Fruit fly (Drosophila melanogaster) whole organism, embryonic: ENCODE data around the gene CG43055.
A peak's percentile ranks its signal among the peaks of the same experiment; 100 is the strongest.

Experiments used
- Aef1 ChIP-seq: fragments of 200-800 bp; sonication (Bioruptor generic); IDR thresholded peaks from 3 replicates; pipeline ENCODE4 v1.3.6; 2022; ENCODE audit warnings: missing biosample characterization, missing genetic modification characterization
- CG11723 ChIP-seq: fragments of 200-800 bp; sonication (Bioruptor generic); optimal IDR thresholded peaks from 2 replicates; lab custom pipeline; 2017; ENCODE audit warnings: missing biosample characterization, mild to moderate bottlenecking, missing genetic modification characterization
- CG12219 ChIP-seq: fragments of 200-800 bp; sonication (Bioruptor generic); optimal IDR thresholded peaks from 3 replicates; lab custom pipeline; 2018; ENCODE audit warnings: missing biosample characterization, mild to moderate bottlenecking, missing genetic modification characterization
- CG13296 ChIP-seq: fragments of 200-800 bp; sonication (Bioruptor generic); optimal IDR thresholded peaks from 3 replicates; lab custom pipeline; 2018; ENCODE audit warnings: missing biosample characterization, mild to moderate bottlenecking, missing genetic modification characterization
- CG14860 ChIP-seq: fragments of 200-800 bp; sonication (Bioruptor generic); IDR thresholded peaks from 3 replicates; pipeline ENCODE4 v1.3.6; 2022; ENCODE audit warnings: missing biosample characterization, missing genetic modification characterization; ENCODE audit not compliant: partially characterized antibody
- CG1602 ChIP-seq: fragments of 200-800 bp; sonication (Bioruptor generic); optimal IDR thresholded peaks from 3 replicates; lab custom pipeline; 2016; ENCODE audit warnings: missing biosample characterization, missing genetic modification characterization
- CG1792 ChIP-seq: fragments of 200-800 bp; sonication (Bioruptor generic); optimal IDR thresholded peaks from 2 replicates; lab custom pipeline; 2016; ENCODE audit warnings: missing biosample characterization, missing genetic modification characterization
- CG1832 ChIP-seq: fragments of 200-800 bp; sonication (Bioruptor generic); optimal IDR thresholded peaks from 2 replicates; lab custom pipeline; 2017; ENCODE audit warnings: missing biosample characterization, mild to moderate bottlenecking, missing genetic modification characterization, inconsistent platforms
- CG2116 ChIP-seq: fragments of 200-800 bp; sonication (Bioruptor generic); optimal IDR thresholded peaks from 3 replicates; lab custom pipeline; 2018; ENCODE audit warnings: missing biosample characterization, mild to moderate bottlenecking, missing genetic modification characterization
- CG30403 ChIP-seq: fragments of 200-800 bp; sonication (Bioruptor generic); optimal IDR thresholded peaks from 3 replicates; lab custom pipeline; 2016; ENCODE audit warnings: missing biosample characterization, missing genetic modification characterization
- CG30431 ChIP-seq: fragments of 200-800 bp; sonication (Bioruptor generic); optimal IDR thresholded peaks from 2 replicates; lab custom pipeline; 2017; ENCODE audit warnings: missing biosample characterization, missing genetic modification characterization
- CG32532 ChIP-seq: fragments of 200-800 bp; sonication (Bioruptor generic); IDR thresholded peaks from 2 replicates; pipeline ENCODE4 v1.3.6; 2022; ENCODE audit warnings: missing biosample characterization, missing genetic modification characterization
- CG3281 ChIP-seq: fragments of 200-800 bp; sonication (Bioruptor generic); optimal IDR thresholded peaks from 3 replicates; lab custom pipeline; 2017; ENCODE audit warnings: missing biosample characterization, mild to moderate bottlenecking, missing genetic modification characterization
- CG33213 ChIP-seq: fragments of 200-800 bp; sonication (Bioruptor generic); optimal IDR thresholded peaks from 3 replicates; lab custom pipeline; 2016; ENCODE audit warnings: missing biosample characterization, missing genetic modification characterization
- CG4404 ChIP-seq: fragments of 200-800 bp; sonication (Bioruptor generic); IDR thresholded peaks from 2 replicates; pipeline ENCODE4 v1.3.6; 2022; ENCODE audit warnings: missing biosample characterization, missing genetic modification characterization
- CG5180 ChIP-seq: fragments of 200-800 bp; sonication (Bioruptor generic); optimal IDR thresholded peaks from 3 replicates; lab custom pipeline; 2017; ENCODE audit warnings: missing biosample characterization, missing genetic modification characterization, mild to moderate bottlenecking, moderate library complexity, missing genetic modification reagents
- CG6272 ChIP-seq: fragments of 200-800 bp; sonication (Bioruptor generic); IDR thresholded peaks from 2 replicates; pipeline ENCODE4 v1.3.6; 2022; ENCODE audit warnings: missing biosample characterization, missing genetic modification characterization
- CG6689 ChIP-seq: fragments of 200-800 bp; sonication (Bioruptor generic); IDR thresholded peaks from 2 replicates; pipeline ENCODE4 v1.3.6; 2022; ENCODE audit warnings: missing biosample characterization, missing genetic modification characterization
- CG6813 ChIP-seq: fragments of 200-800 bp; sonication (Bioruptor generic); optimal IDR thresholded peaks from 2 replicates; lab custom pipeline; 2017; ENCODE audit warnings: missing biosample characterization, missing genetic modification characterization, mild to moderate bottlenecking, moderate library complexity, missing genetic modification reagents
- CG6854 ChIP-seq: fragments of 200-800 bp; sonication (Bioruptor generic); optimal IDR thresholded peaks from 3 replicates; lab custom pipeline; 2017; ENCODE audit warnings: missing biosample characterization, mild to moderate bottlenecking, missing genetic modification characterization
- CG7745 ChIP-seq: fragments of 200-800 bp; sonication (Bioruptor generic); optimal IDR thresholded peaks from 2 replicates; lab custom pipeline; 2018; ENCODE audit warnings: missing biosample characterization, mild to moderate bottlenecking, missing genetic modification characterization, moderate library complexity
- CG9437 ChIP-seq: fragments of 200-800 bp; sonication (Bioruptor generic); optimal IDR thresholded peaks from 2 replicates; lab custom pipeline; 2018; ENCODE audit warnings: missing biosample characterization, mild to moderate bottlenecking, missing genetic modification characterization
- CG9797 ChIP-seq: fragments of 200-800 bp; sonication (Bioruptor generic); optimal IDR thresholded peaks from 3 replicates; lab custom pipeline; 2018; ENCODE audit warnings: missing biosample characterization, mild to moderate bottlenecking, missing genetic modification characterization
- CG9817 ChIP-seq: fragments of 200-800 bp; sonication (Bioruptor generic); optimal IDR thresholded peaks from 2 replicates; lab custom pipeline; 2018; ENCODE audit warnings: missing biosample characterization, mild to moderate bottlenecking, missing genetic modification characterization, moderate library complexity
- CkIIα-i1 ChIP-seq: fragments of 200-800 bp; sonication (Bioruptor generic); IDR thresholded peaks from 2 replicates; pipeline ENCODE4 v1.3.6; 2022; ENCODE audit warnings: missing biosample characterization, missing genetic modification characterization
- D19A ChIP-seq: fragments of 200-800 bp; optimal IDR thresholded peaks from 3 replicates; lab custom pipeline; 2019; ENCODE audit warnings: missing biosample characterization, mild to moderate bottlenecking, missing genetic modification characterization, moderate library complexity
- Gsc ChIP-seq: fragments of 200-800 bp; sonication (Bioruptor generic); IDR thresholded peaks from 2 replicates; pipeline ENCODE4 v1.3.6; 2022; ENCODE audit warnings: missing biosample characterization, missing genetic modification characterization
- Mad ChIP-seq: fragments of 200-800 bp; sonication (Bioruptor generic); optimal IDR thresholded peaks from 2 replicates; lab custom pipeline; 2016; ENCODE audit warnings: missing biosample characterization, missing genetic modification characterization
- NC2β ChIP-seq: fragments of 200-800 bp; sonication (Bioruptor generic); optimal IDR thresholded peaks from 2 replicates; lab custom pipeline; 2016; ENCODE audit warnings: missing biosample characterization, missing genetic modification characterization
- Xrp1 ChIP-seq: fragments of 200-800 bp; sonication (Bioruptor generic); IDR thresholded peaks from 2 replicates; pipeline ENCODE4 v1.3.6; 2022; ENCODE audit warnings: missing biosample characterization, missing genetic modification characterization
- bsh ChIP-seq, 2 experiments: fragments of 200-800 bp; sonication (Bioruptor generic); optimal IDR thresholded peaks; 2 replicates each; lab custom pipeline; 2017 to 2018; ENCODE audit warnings: mild to moderate bottlenecking in 2 of 2, missing biosample characterization in 2 of 2, missing genetic modification characterization in 2 of 2, moderate library complexity in 1 of 2
- chinmo ChIP-seq: fragments of 200-800 bp; sonication (Bioruptor generic); IDR thresholded peaks from 4 replicates; pipeline ENCODE4 v1.3.6; 2022; ENCODE audit warnings: missing biosample characterization, missing genetic modification characterization; ENCODE audit not compliant: partially characterized antibody
- corto ChIP-seq: fragments of 200-800 bp; sonication (Bioruptor generic); optimal IDR thresholded peaks from 2 replicates; lab custom pipeline; 2016; ENCODE audit warnings: missing biosample characterization, mild to moderate bottlenecking, missing genetic modification characterization, moderate library complexity
- crol ChIP-seq: fragments of 200-800 bp; sonication (Bioruptor generic); IDR thresholded peaks from 2 replicates; pipeline ENCODE4 v1.3.6; 2022; ENCODE audit warnings: missing biosample characterization, missing genetic modification characterization
- esg ChIP-seq: fragments of 200-800 bp; sonication (Bioruptor generic); conservative IDR thresholded peaks from 2 replicates; pipeline ENCODE4 v1.3.6; 2022; ENCODE audit warnings: missing biosample characterization, missing genetic modification characterization
- gfzf ChIP-seq: fragments of 200-800 bp; sonication (Bioruptor generic); optimal IDR thresholded peaks from 2 replicates; lab custom pipeline; 2016; ENCODE audit warnings: missing biosample characterization, mild to moderate bottlenecking, missing genetic modification characterization, moderate library complexity
- gt ChIP-seq: fragments of 200-800 bp; sonication (Bioruptor generic); IDR thresholded peaks from 2 replicates; pipeline ENCODE4 v1.3.6; 2022; ENCODE audit warnings: missing biosample characterization, missing genetic modification characterization
- hth ChIP-seq: fragments of >200 bp; optimal IDR thresholded peaks from 2 replicates; lab custom pipeline; 2017; ENCODE audit warnings: inconsistent platforms
- kni ChIP-seq: fragments of 200-800 bp; sonication (Bioruptor generic); optimal IDR thresholded peaks from 3 replicates; lab custom pipeline; 2017; ENCODE audit warnings: mild to moderate bottlenecking, missing biosample characterization, missing genetic modification reagents, missing genetic modification characterization
- nerfin-2 ChIP-seq: fragments of 200-800 bp; sonication (Bioruptor generic); IDR thresholded peaks from 2 replicates; pipeline ENCODE4 v1.3.6; 2022; ENCODE audit warnings: missing biosample characterization, missing genetic modification characterization; ENCODE audit not compliant: partially characterized antibody
- otp ChIP-seq: fragments of 200-800 bp; sonication (Bioruptor generic); IDR thresholded peaks from 3 replicates; pipeline ENCODE4, ENCODE4 v1.3.6; 2022; ENCODE audit warnings: missing biosample characterization, missing genetic modification characterization
- pb ChIP-seq: fragments of 200-800 bp; sonication (Bioruptor generic); optimal IDR thresholded peaks from 3 replicates; lab custom pipeline; 2016; ENCODE audit warnings: missing biosample characterization, missing genetic modification characterization
- pho ChIP-seq: fragments of 200-800 bp; sonication (Bioruptor generic); optimal IDR thresholded peaks from 2 replicates; lab custom pipeline; 2016; ENCODE audit warnings: missing biosample characterization, missing genetic modification characterization
- pros ChIP-seq: fragments of 200-800 bp; sonication (Bioruptor generic); optimal IDR thresholded peaks from 3 replicates; lab custom pipeline; 2019; ENCODE audit warnings: missing biosample characterization, mild to moderate bottlenecking, missing genetic modification characterization, moderate library complexity
- ro ChIP-seq: fragments of 200-800 bp; sonication (Bioruptor generic); IDR thresholded peaks from 2 replicates; pipeline ENCODE4 v1.3.6; 2022; ENCODE audit warnings: missing biosample characterization, missing genetic modification characterization
- salm ChIP-seq: fragments of 200-800 bp; sonication (Bioruptor generic); optimal IDR thresholded peaks from 2 replicates; lab custom pipeline; 2018; ENCODE audit warnings: missing biosample characterization, mild to moderate bottlenecking, missing genetic modification characterization
- seq ChIP-seq: fragments of 200-800 bp; sonication (Bioruptor generic); IDR thresholded peaks from 2 replicates; pipeline ENCODE4 v1.3.6; 2022; ENCODE audit warnings: missing biosample characterization, missing genetic modification characterization
- sna ChIP-seq: fragments of 200-800 bp; sonication (Bioruptor generic); IDR thresholded peaks from 2 replicates; pipeline ENCODE4 v1.3.6; 2022; ENCODE audit warnings: missing biosample characterization, missing genetic modification characterization; ENCODE audit not compliant: partially characterized antibody
- stwl ChIP-seq: fragments of 200-800 bp; sonication (Bioruptor generic); optimal IDR thresholded peaks from 3 replicates; lab custom pipeline; 2018; ENCODE audit warnings: missing biosample characterization, mild to moderate bottlenecking, missing genetic modification characterization, moderate library complexity
- tin ChIP-seq: fragments of 200-800 bp; sonication (Bioruptor generic); optimal IDR thresholded peaks from 3 replicates; lab custom pipeline; 2016; ENCODE audit warnings: missing biosample characterization, missing genetic modification characterization
- trh ChIP-seq: fragments of 200-800 bp; sonication (Bioruptor generic); optimal IDR thresholded peaks from 2 replicates; lab custom pipeline; 2016; ENCODE audit warnings: missing biosample characterization, missing genetic modification characterization

The CG43055 gene

dm6 chr2L:4403013-4403604 is 7.8 kb upstream of the CG43055 start, which contains the start of gene Dim1 (continued):
- no peak for TF ChIP-seq CG9817
- TF ChIP-seq CG30431 (GFP tag; lab: Kevin White, UChicago), result no peak
- TF ChIP-seq crol (GFP tag; lab: Robert Waterston, UW), result no peak
- TF ChIP-seq CG9797 (GFP tag; lab: Kevin White, UChicago), result no peak
- TF ChIP-seq NC2β (GFP tag; lab: Kevin White, UChicago), result no peak
- no peak for TF ChIP-seq CG9437 (GFP tag; lab: Kevin White, UChicago)
- peak; percentile 14 for TF ChIP-seq CG1792 (GFP tag; lab: Kevin White, UChicago)
- TF ChIP-seq CG32532 (GFP tag; lab: Robert Waterston, UW), result no peak
- no peak for TF ChIP-seq CG6854 (GFP tag; lab: Kevin White, UChicago)
- no peak for TF ChIP-seq trh (GFP tag; lab: Kevin White, UChicago)
- TF ChIP-seq Aef1 (GFP tag; lab: Robert Waterston, UW), result no peak
- TF ChIP-seq kni, result no peak
- TF ChIP-seq CG6813 (GFP tag; lab: Kevin White, UChicago), result no peak
- TF ChIP-seq hth (lab: Kevin White, UChicago), result no peak
- peak; percentile 72 for TF ChIP-seq CG14860 (GFP tag; lab: Robert Waterston, UW)
- no peak for TF ChIP-seq otp (GFP tag; lab: Robert Waterston, UW)
- TF ChIP-seq Gsc (GFP tag; lab: Robert Waterston, UW), result no peak
- TF ChIP-seq salm (tag; lab: Kevin White, UChicago), result no peak
- TF ChIP-seq Xrp1 (GFP tag; lab: Robert Waterston, UW), result no peak
- no peak for TF ChIP-seq gt (GFP tag; lab: Robert Waterston, UW)
- no peak for TF ChIP-seq CG7745 (tag; lab: Kevin White, UChicago)
- peak; percentile 82 for TF ChIP-seq stwl (tag; lab: Kevin White, UChicago)
- TF ChIP-seq CkIIα-i1 (GFP tag; lab: Robert Waterston, UW), result no peak
- TF ChIP-seq seq (GFP tag; lab: Robert Waterston, UW), result no peak
- peak; percentile 78 for TF ChIP-seq sna (GFP tag; lab: Robert Waterston, UW)
- peak; percentile 70 for TF ChIP-seq nerfin-2
- TF ChIP-seq tin (GFP tag; lab: Kevin White, UChicago), result no peak
- peak; percentile 38 for TF ChIP-seq CG12219
- TF ChIP-seq pho (GFP tag; lab: Kevin White, UChicago), result no peak
- peak; percentile 78; the same call in 1 of the 4 replicates for TF ChIP-seq chinmo
- TF ChIP-seq CG11723, result no peak
- no peak for TF ChIP-seq CG5180 (GFP tag; lab: Kevin White, UChicago)
- no peak for TF ChIP-seq esg (GFP tag; lab: Robert Waterston, UW)
- no peak for TF ChIP-seq corto
- TF ChIP-seq CG3281 (GFP tag; lab: Kevin White, UChicago), result no peak
- TF ChIP-seq bsh (GFP tag; optimal IDR thresholded peaks at IDR 0.05; lab: Kevin White, UChicago), result no peak
- TF ChIP-seq pros (GFP tag; lab: Kevin White, UChicago), result no peak
- TF ChIP-seq CG1832 (GFP tag; lab: Kevin White, UChicago), result no peak
- peak; percentile 90 for TF ChIP-seq CG2116 (GFP tag; lab: Kevin White, UChicago)
- no peak for TF ChIP-seq ro
- no peak for TF ChIP-seq D19A (tag; lab: Kevin White, UChicago)
- TF ChIP-seq CG6272 (GFP tag; lab: Robert Waterston, UW), result no peak
- TF ChIP-seq CG30403, result peak; percentile 6
- TF ChIP-seq CG6689 (GFP tag; lab: Robert Waterston, UW), result no peak
- TF ChIP-seq CG33213, result peak; percentile 49
- TF ChIP-seq Mad (GFP tag; lab: Kevin White, UChicago), result peak; percentile 29
- TF ChIP-seq CG4404 (GFP tag; lab: Robert Waterston, UW), result no peak
- peak; percentile 36 for TF ChIP-seq pb (GFP tag; lab: Kevin White, UChicago)
- TF ChIP-seq CG13296 (GFP tag; lab: Kevin White, UChicago), result no peak
- TF ChIP-seq gfzf, result peak; percentile 20
- no peak for TF ChIP-seq CG1602 (GFP tag; lab: Kevin White, UChicago)
